Fruit fly (Drosophila melanogaster) whole organism, embryonic: ENCODE results near the gene CG43707.
A peak's percentile ranks its signal among the peaks of the same experiment; 100 is the strongest.

Experiments used
- Bdp1 ChIP-seq: fragments of 200-800 bp; sonication (Bioruptor generic); optimal IDR thresholded peaks from 3 replicates; lab custom pipeline; 2016; ENCODE audit warnings: missing biosample characterization, missing genetic modification characterization
- CG10274 ChIP-seq: fragments of 200-800 bp; sonication (Bioruptor generic); optimal IDR thresholded peaks from 3 replicates; lab custom pipeline; 2017; ENCODE audit warnings: missing biosample characterization, mild to moderate bottlenecking, missing genetic modification characterization
- CG10366 ChIP-seq: fragments of 200-800 bp; sonication (Bioruptor generic); IDR thresholded peaks from 2 replicates; pipeline ENCODE4 v1.3.6; 2022; ENCODE audit warnings: missing biosample characterization, missing genetic modification characterization
- CG11085 ChIP-seq: fragments of 200-800 bp; sonication (Bioruptor generic); IDR thresholded peaks from 2 replicates; pipeline ENCODE4 v1.3.6; 2022; ENCODE audit warnings: missing biosample characterization, missing genetic modification characterization
- CG12299 ChIP-seq: fragments of 200-800 bp; sonication (Bioruptor generic); optimal IDR thresholded peaks from 2 replicates; lab custom pipeline; 2018; ENCODE audit warnings: missing biosample characterization, mild to moderate bottlenecking, missing genetic modification characterization
- CG13123 ChIP-seq: fragments of 200-800 bp; sonication (Bioruptor generic); optimal IDR thresholded peaks from 2 replicates; lab custom pipeline; 2016; ENCODE audit warnings: missing biosample characterization, missing genetic modification characterization
- CG14441 ChIP-seq: fragments of 200-800 bp; sonication (Bioruptor generic); IDR thresholded peaks from 2 replicates; pipeline ENCODE4 v1.3.6; 2022; ENCODE audit warnings: missing biosample characterization, missing genetic modification characterization
- CG1529 ChIP-seq: fragments of 200-800 bp; sonication (Bioruptor generic); optimal IDR thresholded peaks from 3 replicates; lab custom pipeline; 2018; ENCODE audit warnings: missing biosample characterization, missing genetic modification characterization
- CG16779 ChIP-seq: fragments of 200-800 bp; sonication (Bioruptor generic); IDR thresholded peaks from 2 replicates; pipeline ENCODE4 v1.3.6; 2022; ENCODE audit warnings: missing biosample characterization, missing genetic modification characterization
- CG16813 ChIP-seq: fragments of 200-800 bp; sonication (Bioruptor generic); IDR thresholded peaks from 3 replicates; pipeline ENCODE4 v1.3.6; 2022; ENCODE audit warnings: missing biosample characterization, missing genetic modification characterization; ENCODE audit not compliant: partially characterized antibody
- CG2116 ChIP-seq: fragments of 200-800 bp; sonication (Bioruptor generic); optimal IDR thresholded peaks from 3 replicates; lab custom pipeline; 2018; ENCODE audit warnings: missing biosample characterization, mild to moderate bottlenecking, missing genetic modification characterization
- CG2712 ChIP-seq: fragments of 200-800 bp; optimal IDR thresholded peaks from 3 replicates; lab custom pipeline; 2019; ENCODE audit warnings: missing biosample characterization, mild to moderate bottlenecking, missing genetic modification characterization, moderate library complexity
- CG3726 ChIP-seq: fragments of 200-800 bp; sonication (Bioruptor generic); IDR thresholded peaks from 3 replicates; pipeline ENCODE4, ENCODE4 v1.3.6; 2022; ENCODE audit warnings: missing biosample characterization, missing genetic modification characterization
- CG43689 ChIP-seq: fragments of 200-800 bp; sonication (Bioruptor generic); IDR thresholded peaks from 2 replicates; pipeline ENCODE4 v1.3.6; 2022; ENCODE audit warnings: missing biosample characterization, missing genetic modification characterization
- CG4854 ChIP-seq: fragments of 200-800 bp; sonication (Bioruptor generic); optimal IDR thresholded peaks from 2 replicates; lab custom pipeline; 2016; ENCODE audit warnings: missing biosample characterization, missing genetic modification characterization, inconsistent platforms
- CG6254 ChIP-seq: fragments of 200-800 bp; sonication (Bioruptor generic); optimal IDR thresholded peaks from 3 replicates; lab custom pipeline; 2017; ENCODE audit warnings: mild to moderate bottlenecking, missing biosample characterization, missing genetic modification reagents, missing genetic modification characterization
- CG6272 ChIP-seq: fragments of 200-800 bp; sonication (Bioruptor generic); IDR thresholded peaks from 2 replicates; pipeline ENCODE4 v1.3.6; 2022; ENCODE audit warnings: missing biosample characterization, missing genetic modification characterization
- CG7556 ChIP-seq: fragments of 200-800 bp; sonication (Bioruptor generic); optimal IDR thresholded peaks from 2 replicates; lab custom pipeline; 2017; ENCODE audit warnings: missing biosample characterization, mild to moderate bottlenecking, missing genetic modification characterization
- CG8089 ChIP-seq: fragments of 200-800 bp; sonication (Bioruptor generic); optimal IDR thresholded peaks from 3 replicates; lab custom pipeline; 2016; ENCODE audit warnings: missing biosample characterization, missing genetic modification characterization
- Dll ChIP-seq: fragments of 200-800 bp; sonication (Bioruptor generic); IDR thresholded peaks from 4 replicates; pipeline ENCODE4 v1.3.6; 2022; ENCODE audit warnings: missing biosample characterization, missing genetic modification characterization; ENCODE audit not compliant: partially characterized antibody
- Elba2 ChIP-seq: fragments of 200-800 bp; sonication (Bioruptor generic); optimal IDR thresholded peaks from 3 replicates; lab custom pipeline; 2016; ENCODE audit warnings: missing biosample characterization, missing genetic modification characterization
- Hsf ChIP-seq: fragments of 200-800 bp; sonication (Bioruptor generic); optimal IDR thresholded peaks from 3 replicates; lab custom pipeline; 2016; ENCODE audit warnings: missing biosample characterization, missing genetic modification characterization
- Jarid2 ChIP-seq: fragments of 200-800 bp; sonication (Bioruptor generic); optimal IDR thresholded peaks from 3 replicates; lab custom pipeline; 2017; ENCODE audit warnings: mild to moderate bottlenecking, missing biosample characterization, missing genetic modification reagents, missing genetic modification characterization
- MTF-1 ChIP-seq: fragments of 200-800 bp; sonication (Bioruptor generic); optimal IDR thresholded peaks from 2 replicates; lab custom pipeline; 2018; ENCODE audit warnings: missing biosample characterization, mild to moderate bottlenecking, missing genetic modification characterization, borderline replicate concordance
- Mes4 ChIP-seq: fragments of 200-800 bp; sonication (Bioruptor generic); optimal IDR thresholded peaks from 2 replicates; lab custom pipeline; 2016; ENCODE audit warnings: missing biosample characterization, missing genetic modification characterization
- Nf-YA ChIP-seq: fragments of 200-800 bp; sonication (Bioruptor generic); IDR thresholded peaks from 2 replicates; pipeline ENCODE4 v1.3.6; 2022; ENCODE audit warnings: missing biosample characterization, missing genetic modification characterization
- PHDP ChIP-seq: fragments of 200-800 bp; sonication (Bioruptor generic); optimal IDR thresholded peaks from 3 replicates; lab custom pipeline; 2018; ENCODE audit warnings: missing biosample characterization, mild to moderate bottlenecking, missing genetic modification characterization, moderate library complexity
- Pdp1 ChIP-seq, 2 experiments: fragments of 200-800 bp; sonication (Bioruptor generic); optimal IDR thresholded peaks; 3 replicates each; lab custom pipeline; 2016; ENCODE audit warnings: missing biosample characterization in 2 of 2, missing genetic modification characterization in 2 of 2, mild to moderate bottlenecking in 1 of 2, moderate library complexity in 1 of 2
- Ptx1 ChIP-seq: fragments of 200-800 bp; sonication (Bioruptor generic); IDR thresholded peaks from 2 replicates; pipeline ENCODE4 v1.3.6; 2022; ENCODE audit warnings: missing biosample characterization, missing genetic modification characterization
- Six4 ChIP-seq: fragments of 200-800 bp; sonication (Bioruptor generic); optimal IDR thresholded peaks from 2 replicates; lab custom pipeline; 2016; ENCODE audit warnings: missing biosample characterization, missing genetic modification characterization
- Sry-β ChIP-seq: fragments of 200-800 bp; sonication (Bioruptor generic); optimal IDR thresholded peaks from 2 replicates; lab custom pipeline; 2018; ENCODE audit warnings: missing biosample characterization, mild to moderate bottlenecking, missing genetic modification characterization, moderate library complexity
- Taf1 ChIP-seq: fragments of 200-800 bp; sonication (Bioruptor generic); IDR thresholded peaks from 2 replicates; pipeline ENCODE4 v1.3.6; 2022; ENCODE audit warnings: missing biosample characterization, missing genetic modification characterization
- Usf ChIP-seq: fragments of 200-800 bp; sonication (Bioruptor generic); optimal IDR thresholded peaks from 2 replicates; lab custom pipeline; 2017; ENCODE audit warnings: missing genotype, missing biosample characterization, missing genetic modification characterization
- ara ChIP-seq: fragments of 200-800 bp; sonication (Bioruptor generic); IDR thresholded peaks from 2 replicates; pipeline ENCODE4 v1.3.6; 2022; ENCODE audit warnings: missing biosample characterization, missing genetic modification characterization
- bbx ChIP-seq: fragments of 200-800 bp; sonication (Bioruptor generic); IDR thresholded peaks from 2 replicates; pipeline ENCODE4 v1.3.6; 2022; ENCODE audit warnings: missing biosample characterization, missing genetic modification characterization; ENCODE audit not compliant: partially characterized antibody
- dmrt11E ChIP-seq: fragments of 200-800 bp; sonication (Bioruptor generic); optimal IDR thresholded peaks from 3 replicates; lab custom pipeline; 2018; ENCODE audit warnings: missing biosample characterization, mild to moderate bottlenecking, missing genetic modification characterization, moderate library complexity
- eve ChIP-seq, 2 experiments: fragments of >200 bp; optimal IDR thresholded peaks; 2 replicates each; lab custom pipeline; 2017; ENCODE audit warnings: missing biosample characterization in 2 of 2, missing genetic modification characterization in 2 of 2
- grn ChIP-seq: fragments of 200-800 bp; sonication (Bioruptor generic); optimal IDR thresholded peaks from 3 replicates; lab custom pipeline; 2017; ENCODE audit warnings: missing biosample characterization, missing genetic modification characterization
- lab ChIP-seq: fragments of 200-800 bp; sonication (Bioruptor generic); optimal IDR thresholded peaks from 3 replicates; lab custom pipeline; 2017; ENCODE audit warnings: missing biosample characterization, missing genetic modification characterization, mild to moderate bottlenecking, moderate library complexity, missing genetic modification reagents
- lov ChIP-seq, 2 experiments: fragments of 200-800 bp in 1 of 2; fragments of >200 bp in 1 of 2; sonication (Bioruptor generic) in 1 of 2; IDR thresholded peaks in 1 of 2; optimal IDR thresholded peaks in 1 of 2; 2 replicates in 1 of 2; 3 replicates in 1 of 2; pipeline versions ENCODE4 v1.3.6 to Lab custom; 2017 to 2022; ENCODE audit warnings: missing biosample characterization in 1 of 2, missing genetic modification characterization in 1 of 2
- maf-S ChIP-seq: fragments of 200-800 bp; sonication (Bioruptor generic); optimal IDR thresholded peaks from 2 replicates; lab custom pipeline; 2016; ENCODE audit warnings: missing biosample characterization, missing genetic modification characterization
- mirr ChIP-seq: fragments of 200-800 bp; sonication (Bioruptor generic); optimal IDR thresholded peaks from 3 replicates; lab custom pipeline; 2018; ENCODE audit warnings: missing biosample characterization, mild to moderate bottlenecking, missing genetic modification characterization
- org-1 ChIP-seq: fragments of 200-800 bp; sonication (Bioruptor generic); optimal IDR thresholded peaks from 2 replicates; lab custom pipeline; 2017; ENCODE audit warnings: missing biosample characterization, missing genetic modification characterization
- pan ChIP-seq, 4 experiments: fragments of >200 bp in 3 of 4; fragments of 200-800 bp in 1 of 4; sonication (Bioruptor generic) in 1 of 4; optimal IDR thresholded peaks in 3 of 4; IDR thresholded peaks in 1 of 4; 2 replicates each; pipeline versions ENCODE4 v1.3.6 to Lab custom; 2017 to 2022; ENCODE audit warnings: missing biosample characterization in 2 of 4, missing genetic modification characterization in 2 of 4, mixed read lengths in 1 of 4
- row ChIP-seq: fragments of 200-800 bp; sonication (Bioruptor generic); IDR thresholded peaks from 3 replicates; pipeline ENCODE4 v1.3.6; 2022; ENCODE audit warnings: missing biosample characterization, missing genetic modification characterization
- sima ChIP-seq: fragments of 200-800 bp; sonication (Bioruptor generic); optimal IDR thresholded peaks from 2 replicates; lab custom pipeline; 2016; ENCODE audit warnings: missing biosample characterization, missing genetic modification characterization
- zfh1 ChIP-seq: fragments of 200-800 bp; sonication (Bioruptor generic); IDR thresholded peaks from 3 replicates; pipeline ENCODE4 v1.3.6; 2022; ENCODE audit warnings: missing biosample characterization, missing genetic modification characterization
- zfh2 ChIP-seq: fragments of 200-800 bp; sonication (Bioruptor generic); optimal IDR thresholded peaks from 2 replicates; lab custom pipeline; 2016; ENCODE audit warnings: missing biosample characterization, missing genetic modification characterization

Gene CG43707

DNA sequence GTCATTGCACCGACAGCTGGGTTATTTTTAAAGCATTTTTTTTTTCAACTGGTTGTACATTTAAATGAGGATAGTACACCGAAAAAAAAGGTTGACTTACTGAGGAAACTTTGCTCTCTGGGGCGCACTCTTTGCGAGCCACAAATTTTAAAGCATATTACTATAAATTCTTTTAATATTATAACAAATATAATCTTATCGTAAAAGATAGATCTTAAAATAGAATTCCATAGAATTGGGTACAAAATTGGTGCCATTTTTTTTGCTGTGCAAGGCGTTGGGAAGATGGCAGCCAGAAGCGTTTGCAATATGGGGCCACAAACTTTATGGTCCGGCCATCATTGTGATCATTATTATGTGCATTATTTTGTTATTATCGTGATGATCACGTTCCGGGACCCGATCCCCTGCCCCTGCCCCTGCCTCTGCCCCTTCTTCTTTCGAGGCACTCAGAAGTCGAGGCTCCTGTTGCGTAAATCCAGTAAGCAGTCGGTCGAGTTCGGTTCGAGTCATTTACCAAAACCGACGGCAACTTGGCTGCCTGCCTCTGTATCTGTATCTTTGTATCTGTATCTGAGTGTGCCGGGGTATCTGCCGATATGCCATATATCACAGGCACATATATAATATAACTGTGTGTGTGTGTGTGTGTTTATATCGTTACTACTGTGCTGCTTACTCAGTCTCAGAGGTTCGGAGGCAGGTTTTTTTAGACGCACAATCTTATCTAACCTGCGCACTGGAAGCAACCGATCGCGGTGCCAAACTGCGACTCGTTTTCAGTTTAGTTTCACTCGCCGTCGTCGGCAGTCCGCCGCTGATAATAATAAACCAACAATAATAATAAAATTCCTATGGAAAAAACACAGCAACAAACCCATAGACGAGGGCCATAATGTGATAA, 21.4 kb downstream of the CG43707 start (continued):
- TF ChIP-seq MTF-1 (GFP tag; lab: Kevin White, UChicago): no peak
- TF ChIP-seq Six4 (GFP tag; lab: Kevin White, UChicago): no peak
- no peak for TF ChIP-seq sima (GFP tag; lab: Kevin White, UChicago)
- TF ChIP-seq CG14441 (GFP tag; lab: Robert Waterston, UW): peak; percentile 42; the same call in 1 of the 2 replicates
- no peak for TF ChIP-seq lov (optimal IDR thresholded peaks at IDR 0.05; lab: Kevin White, UChicago)
- TF ChIP-seq lov (GFP tag; IDR thresholded peaks at IDR 0.05; lab: Robert Waterston, UW): 0 out of 3 replicates have a peak, but pooled peaks have one; percentile 72
- TF ChIP-seq CG8089 (GFP tag; lab: Kevin White, UChicago): no peak
- TF ChIP-seq CG7556: peak; percentile 42
- no peak for TF ChIP-seq CG13123 (GFP tag; lab: Kevin White, UChicago)
- no peak for TF ChIP-seq CG1529 (GFP tag; lab: Kevin White, UChicago)
- no peak for TF ChIP-seq CG43689 (GFP tag; lab: Robert Waterston, UW)
- TF ChIP-seq Usf (GFP tag; lab: Kevin White, UChicago): no peak
- TF ChIP-seq CG3726 (GFP tag; lab: Robert Waterston, UW): no peak
- TF ChIP-seq CG6272 (GFP tag; lab: Robert Waterston, UW): no peak
- peak; percentile 7 for TF ChIP-seq Jarid2 (GFP tag; lab: Kevin White, UChicago)
- TF ChIP-seq ara (GFP tag; lab: Robert Waterston, UW): no peak
- no peak for TF ChIP-seq Mes4 (GFP tag; lab: Kevin White, UChicago)
- TF ChIP-seq maf-S (GFP tag; lab: Kevin White, UChicago): no peak
- no peak for TF ChIP-seq Dll
- TF ChIP-seq CG12299 (tag; lab: Kevin White, UChicago): no peak
- peak; percentile 48 for TF ChIP-seq lab (GFP tag; lab: Kevin White, UChicago)
- TF ChIP-seq Hsf (GFP tag; lab: Kevin White, UChicago): no peak
- no peak for TF ChIP-seq Bdp1 (GFP tag; lab: Kevin White, UChicago)
- no peak for TF ChIP-seq Elba2 (GFP tag; lab: Kevin White, UChicago)
- no peak for TF ChIP-seq CG2116 (GFP tag; lab: Kevin White, UChicago)
- TF ChIP-seq CG4854 (GFP tag; lab: Kevin White, UChicago): no peak
- peak; percentile 42 for TF ChIP-seq dmrt11E (tag; lab: Kevin White, UChicago)
- TF ChIP-seq bbx (GFP tag; lab: Robert Waterston, UW): no peak
- peak; percentile 95 for TF ChIP-seq grn (GFP tag; lab: Kevin White, UChicago)
- TF ChIP-seq CG16813 (GFP tag; lab: Robert Waterston, UW): no peak
- peak; percentile 40; the same call in 1 of the 2 replicates for TF ChIP-seq Ptx1
- TF ChIP-seq Taf1 (GFP tag; lab: Robert Waterston, UW): no peak
- no peak for TF ChIP-seq pan (optimal IDR thresholded peaks at IDR 0.05; lab: Kevin White, UChicago)
- TF ChIP-seq pan (GFP tag; optimal IDR thresholded peaks at IDR 0.05 in 1 of 2, IDR thresholded peaks at IDR 0.05 in 1 of 2): peak in 1 of 2 experiments; percentile 4
- peak; percentile 28 for TF ChIP-seq CG6254
- no peak for TF ChIP-seq zfh1
- TF ChIP-seq org-1 (GFP tag; lab: Kevin White, UChicago): no peak
- TF ChIP-seq PHDP (tag; lab: Kevin White, UChicago): peak; percentile 39
- TF ChIP-seq mirr: peak; percentile 78
- no peak for TF ChIP-seq CG16779 (GFP tag; lab: Robert Waterston, UW)
- TF ChIP-seq zfh2 (GFP tag; lab: Kevin White, UChicago): no peak
- peak; percentile 60 for TF ChIP-seq CG2712
- no peak for TF ChIP-seq CG10366 (GFP tag; lab: Robert Waterston, UW)
- no peak for TF ChIP-seq Nf-YA
- TF ChIP-seq eve (GFP tag; optimal IDR thresholded peaks at IDR 0.05; lab: Kevin White, UChicago): no peak
- peak; percentile 39; the same call in 1 of the 3 replicates for TF ChIP-seq row (GFP tag; lab: Robert Waterston, UW)
- TF ChIP-seq Sry-β (GFP tag; lab: Kevin White, UChicago): no peak
- no peak for TF ChIP-seq CG11085
- peak in 1 of 2 experiments; percentile 86 for TF ChIP-seq Pdp1 (GFP tag; optimal IDR thresholded peaks at IDR 0.05; lab: Kevin White, UChicago)
- no peak for TF ChIP-seq CG10274 (GFP tag; lab: Kevin White, UChicago)
